Worm (Caenorhabditis elegans) whole organism, midembryonic: ENCODE results near the gene T22G5.1.

Source experiments
- T22C8.4 ChIP-seq: fragments of 200-800 bp; sonication (Bioruptor generic); IDR thresholded peaks from 2 replicates; pipeline ENCODE4 v1.3.6; 2022; ENCODE audit warnings: missing genetic modification characterization, missing compliant biosample characterization
- cog-1 ChIP-seq: sonication (generic microtip); optimal IDR thresholded peaks from 2 replicates; lab custom pipeline; 2016; ENCODE audit warnings: missing genetic modification characterization, missing compliant biosample characterization
- flt-1 ChIP-seq: fragments of 200-800 bp; sonication (Bioruptor generic); IDR thresholded peaks from 2 replicates; pipeline ENCODE4 v1.3.6; 2022; ENCODE audit warnings: missing genetic modification characterization, missing compliant biosample characterization
- klf-2 ChIP-seq: fragments of 200-800 bp; sonication (Bioruptor generic); conservative IDR thresholded peaks from 2 replicates; pipeline ENCODE4 v1.3.6; 2022; ENCODE audit warnings: missing genetic modification reagents, missing genetic modification characterization, missing compliant biosample characterization
- med-1 ChIP-seq: sonication (generic microtip); optimal IDR thresholded peaks from 2 replicates; lab custom pipeline; 2017; ENCODE audit warnings: missing genetic modification characterization, mild to moderate bottlenecking, missing compliant biosample characterization, antibody characterized with exemption, missing genetic modification reagents; ENCODE audit not compliant: insufficient read depth
- ref-1 ChIP-seq: fragments of 200-800 bp; sonication (Bioruptor generic); conservative IDR thresholded peaks from 2 replicates; pipeline ENCODE4 v1.3.6; 2022; ENCODE audit warnings: missing genetic modification reagents, missing genetic modification characterization, missing compliant biosample characterization
- tab-1 ChIP-seq: fragments of 200-800 bp; sonication (Bioruptor generic); IDR thresholded peaks from 2 replicates; pipeline ENCODE4 v1.3.6; 2022; ENCODE audit warnings: missing genetic modification characterization, missing compliant biosample characterization
- ztf-23 ChIP-seq: fragments of 200-800 bp; sonication (Bioruptor generic); IDR thresholded peaks from 2 replicates; pipeline ENCODE4 v1.3.6; 2022; ENCODE audit warnings: missing genetic modification reagents, missing genetic modification characterization, missing compliant biosample characterization
- ztf-29 ChIP-seq: fragments of 200-800 bp; sonication (Bioruptor generic); IDR thresholded peaks from 2 replicates; pipeline ENCODE4 v1.3.6; 2022; ENCODE audit warnings: missing genetic modification reagents, missing genetic modification characterization, missing compliant biosample characterization

Gene T22G5.1

DNA sequence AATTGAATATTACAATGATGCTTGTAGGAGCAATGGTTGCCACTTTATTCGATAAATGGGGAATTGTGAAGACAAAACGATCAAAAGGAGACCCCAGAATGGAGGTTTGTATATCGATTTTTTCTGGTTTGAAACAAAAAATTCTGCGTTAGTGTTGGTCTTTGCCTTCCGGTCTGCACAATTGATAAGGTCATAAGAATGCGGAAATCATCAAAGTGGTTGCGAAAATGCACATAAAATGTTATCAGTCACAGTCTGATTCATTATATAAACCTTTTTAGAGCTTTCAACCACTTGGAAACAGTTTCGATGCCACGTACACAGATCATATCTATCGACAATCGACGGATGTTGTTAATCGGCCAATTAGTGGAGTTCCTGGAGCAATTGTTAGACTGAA lies 17.0 kb downstream of the T22G5.1 start:
- TF ChIP-seq ztf-29 (no peak), flt-1 (GFP tag; lab: Robert Waterston, UW) (no peak), cog-1 (tag; lab: Kevin White, UChicago) (no peak), tab-1 (no peak), med-1 (GFP tag; lab: Kevin White, UChicago) (no peak), T22C8.4 (GFP tag; lab: Robert Waterston, UW) (no peak), ztf-23 (no peak), klf-2 (GFP tag; lab: Robert Waterston, UW) (no peak), ref-1 (GFP tag; lab: Robert Waterston, UW) (no peak)

DNA sequence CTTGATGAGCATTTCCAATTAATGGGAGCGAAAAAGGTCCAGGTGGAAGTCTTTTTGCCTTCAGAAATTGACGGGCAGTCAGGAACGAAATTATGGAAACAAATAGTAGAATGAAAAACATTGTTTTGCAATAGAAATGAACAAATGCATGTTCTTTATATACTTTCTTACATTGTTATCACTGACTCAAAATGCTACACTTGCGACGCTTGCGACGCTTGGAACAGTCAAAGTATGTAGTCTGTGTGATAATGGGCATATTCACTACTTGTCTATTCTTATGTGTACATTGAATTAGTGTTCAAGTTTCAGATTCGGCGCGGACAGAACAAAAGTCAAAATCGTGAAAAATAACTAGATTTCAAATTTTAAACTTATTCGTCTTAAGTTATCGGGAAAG lies 21.7 kb downstream of the T22G5.1 start, which contains the start of gene cyp-35C1:
TSS of gene cyp-35C1 (minus strand) at position 132 of the 400 bp plus-strand sequence.
- no peak for TF ChIP-seq T22C8.4 (GFP tag; lab: Robert Waterston, UW)
- TF ChIP-seq med-1 (GFP tag; lab: Kevin White, UChicago), result no peak
- TF ChIP-seq ref-1 (GFP tag; lab: Robert Waterston, UW), result no peak

DNA sequence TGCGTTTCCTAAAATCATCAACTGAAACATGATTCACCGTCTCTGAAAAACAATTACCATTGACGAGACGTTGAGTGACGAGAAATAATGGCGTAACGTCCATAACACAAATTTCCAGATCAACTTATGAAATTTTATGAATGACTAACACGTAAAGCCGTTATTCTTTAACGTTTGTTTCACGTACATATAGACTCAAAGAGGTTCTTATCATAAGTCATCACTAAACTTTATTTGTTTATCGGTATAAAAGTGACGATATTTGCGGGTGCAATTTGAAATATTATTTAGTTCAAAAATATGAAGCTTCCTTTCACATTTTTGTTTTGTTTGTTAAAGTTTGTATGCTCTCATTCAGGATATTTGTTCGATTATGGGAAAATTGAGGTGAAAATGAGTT lies 22.6 kb downstream of the T22G5.1 start, which contains the start of gene oac-3:
TSS of gene oac-3 (plus strand) at position 301 of the 400 bp plus-strand sequence.
- TF ChIP-seq tab-1 (no peak), med-1 (GFP tag; lab: Kevin White, UChicago) (no peak), T22C8.4 (GFP tag; lab: Robert Waterston, UW) (no peak), ref-1 (GFP tag; lab: Robert Waterston, UW) (no peak), flt-1 (GFP tag; lab: Robert Waterston, UW) (no peak), ztf-23 (no peak), ztf-29 (no peak), cog-1 (tag; lab: Kevin White, UChicago) (no peak)

DNA sequence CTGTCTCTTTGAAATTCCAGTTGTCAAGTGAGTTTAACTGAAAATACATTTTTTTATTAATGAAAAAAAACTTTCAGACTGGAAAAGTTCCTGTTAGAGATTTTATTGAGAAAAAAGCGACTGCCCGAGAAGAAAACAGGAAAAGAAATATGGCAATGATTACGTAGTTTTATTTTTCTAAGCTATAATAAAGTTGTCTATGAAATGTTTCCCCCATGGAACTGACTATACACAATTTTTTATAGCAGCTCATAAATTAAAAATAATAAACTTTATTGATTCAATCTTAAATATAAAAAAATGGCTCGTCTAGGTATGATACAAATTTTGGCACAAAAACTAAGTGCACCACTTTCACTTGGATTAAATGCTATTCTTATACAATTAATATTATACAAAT lies 25.9 kb downstream of the T22G5.1 start, which contains the start of gene C06B3.1:
TSS of gene C06B3.1 (plus strand) at position 301 of the 400 bp plus-strand sequence.
- TF ChIP-seq ref-1 (GFP tag; lab: Robert Waterston, UW), result no peak
- TF ChIP-seq flt-1 (GFP tag; lab: Robert Waterston, UW), result no peak
- TF ChIP-seq tab-1, result no peak
- no peak for TF ChIP-seq ztf-23
- no peak for TF ChIP-seq ztf-29
- TF ChIP-seq klf-2 (GFP tag; lab: Robert Waterston, UW), result no peak
- no peak for TF ChIP-seq med-1 (GFP tag; lab: Kevin White, UChicago)
- TF ChIP-seq cog-1 (tag; lab: Kevin White, UChicago), result no peak
- no peak for TF ChIP-seq T22C8.4 (GFP tag; lab: Robert Waterston, UW)

DNA sequence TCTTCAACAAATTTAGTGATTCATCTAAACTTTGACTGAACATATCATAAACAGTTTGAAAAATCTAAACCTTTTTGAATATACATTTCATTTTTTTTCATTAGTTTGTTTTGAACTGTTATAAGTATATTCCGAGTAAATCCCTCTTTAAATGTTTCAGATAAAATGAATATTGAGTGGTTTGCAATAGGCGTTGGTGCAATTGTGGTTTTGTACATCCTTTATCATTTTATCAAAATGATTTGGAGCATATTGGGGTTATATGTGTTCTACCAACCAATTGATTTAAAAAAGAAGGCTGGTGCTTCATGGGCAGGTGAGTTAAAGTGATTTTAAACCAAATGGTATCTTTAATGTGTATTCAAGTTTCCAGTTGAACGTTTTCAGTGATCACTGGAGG lies 27.8 kb downstream of the T22G5.1 start, which contains the start of gene stdh-3:
TSS of gene stdh-3 (plus strand) at position 166 of the 400 bp plus-strand sequence.
- TF ChIP-seq T22C8.4 (GFP tag; lab: Robert Waterston, UW) (no peak), cog-1 (tag; lab: Kevin White, UChicago) (no peak), klf-2 (GFP tag; lab: Robert Waterston, UW) (no peak), med-1 (GFP tag; lab: Kevin White, UChicago) (no peak), ztf-29 (no peak), ref-1 (GFP tag; lab: Robert Waterston, UW) (no peak), tab-1 (no peak), flt-1 (GFP tag; lab: Robert Waterston, UW) (no peak), ztf-23 (no peak)

DNA sequence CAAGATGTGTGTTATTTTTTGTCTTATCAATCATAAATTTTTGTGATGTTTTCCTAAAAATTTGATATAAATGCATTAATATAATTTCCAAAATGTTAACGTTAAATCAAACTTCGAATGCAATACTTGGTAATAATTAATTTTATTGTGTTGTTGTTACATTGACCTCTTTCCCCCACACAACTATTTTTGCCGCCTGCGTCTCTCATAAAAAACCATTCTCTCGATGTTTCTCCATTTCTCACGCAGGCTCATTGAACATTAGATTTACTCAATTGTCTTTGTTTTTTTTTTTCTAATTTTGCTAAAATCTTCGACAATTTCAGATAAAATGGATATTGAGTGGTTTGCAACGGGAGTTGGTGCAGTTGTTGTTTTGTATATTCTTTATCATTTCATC lies 29.5 kb downstream of the T22G5.1 start, which contains the start of gene stdh-1:
TSS of gene stdh-1 (plus strand) at position 327 of the 400 bp plus-strand sequence.
- TF ChIP-seq cog-1 (tag; lab: Kevin White, UChicago), result peak; percentile 20
- no peak for TF ChIP-seq ref-1 (GFP tag; lab: Robert Waterston, UW)

DNA sequence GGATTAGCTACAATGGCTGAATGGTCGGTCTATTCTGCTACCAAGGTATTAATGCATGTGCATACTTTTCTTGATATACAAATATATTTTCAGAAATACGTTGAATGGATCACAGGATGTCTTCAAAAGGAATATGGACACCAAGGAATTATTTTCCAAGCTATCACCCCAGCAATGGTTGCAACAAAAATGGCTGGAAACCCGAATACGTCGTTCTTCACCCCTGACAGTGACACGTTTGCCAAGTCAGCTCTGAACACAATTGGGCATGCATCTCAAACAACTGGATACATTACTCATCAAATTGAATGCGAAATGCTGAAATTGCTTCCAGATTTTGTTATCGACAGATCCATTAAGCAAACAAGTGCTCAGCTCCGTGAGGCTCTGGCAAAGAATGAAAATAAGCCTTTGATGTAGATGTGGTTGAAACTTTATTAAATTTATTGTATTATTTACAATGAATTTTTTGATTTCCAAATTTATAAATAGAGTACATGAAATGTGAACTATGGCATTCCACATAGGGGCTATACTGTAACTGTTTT lies 31.0 kb downstream of the T22G5.1 start:
- TF ChIP-seq ref-1 (GFP tag; lab: Robert Waterston, UW) (no peak), ztf-23 (no peak), flt-1 (GFP tag; lab: Robert Waterston, UW) (no peak), T22C8.4 (GFP tag; lab: Robert Waterston, UW) (no peak), tab-1 (no peak), cog-1 (tag; lab: Kevin White, UChicago) (no peak), ztf-29 (no peak), klf-2 (GFP tag; lab: Robert Waterston, UW) (no peak), med-1 (GFP tag; lab: Kevin White, UChicago) (no peak)

DNA sequence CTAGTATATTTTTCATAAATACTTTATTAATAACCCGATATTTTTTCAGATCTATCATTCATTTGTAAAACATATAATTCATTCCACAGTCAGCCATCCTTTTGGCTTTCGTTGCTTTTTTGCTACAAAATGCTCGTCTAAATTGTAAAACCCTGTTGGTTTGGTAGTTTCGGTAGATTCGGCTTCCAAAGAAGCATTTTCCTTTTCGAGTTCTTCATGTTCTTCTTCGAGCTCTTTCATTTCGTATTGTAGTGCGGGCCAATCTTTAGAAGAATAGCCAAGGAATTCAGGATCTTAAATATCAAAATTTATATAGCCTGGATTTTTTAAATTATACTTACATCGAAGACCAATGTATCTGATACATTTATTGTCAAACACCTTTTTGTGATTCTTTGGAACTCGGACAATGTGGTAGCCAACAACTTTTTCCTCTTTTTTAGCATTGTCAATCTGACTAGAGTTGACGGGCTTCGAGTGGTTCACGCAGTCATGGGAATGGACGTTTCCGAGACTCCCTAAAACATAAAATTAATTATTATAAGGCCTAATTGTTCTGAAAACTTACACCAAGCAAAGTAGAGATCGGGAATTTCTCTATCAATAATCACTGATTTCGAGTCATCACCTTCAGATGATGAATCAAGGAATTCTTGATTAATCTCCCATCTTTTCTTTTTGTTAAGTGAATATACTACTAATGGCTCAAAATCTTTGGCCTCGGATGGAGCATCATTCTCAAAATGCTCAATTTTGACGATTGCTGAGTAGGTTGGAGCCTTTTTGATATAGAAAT lies 31.7 kb downstream of the T22G5.1 start:
- TF ChIP-seq T22C8.4 (GFP tag; lab: Robert Waterston, UW) (no peak), flt-1 (GFP tag; lab: Robert Waterston, UW) (no peak), klf-2 (GFP tag; lab: Robert Waterston, UW) (no peak), ztf-29 (no peak), med-1 (GFP tag; lab: Kevin White, UChicago) (no peak), ref-1 (GFP tag; lab: Robert Waterston, UW) (no peak), ztf-23 (no peak), tab-1 (no peak), cog-1 (tag; lab: Kevin White, UChicago) (no peak)

DNA sequence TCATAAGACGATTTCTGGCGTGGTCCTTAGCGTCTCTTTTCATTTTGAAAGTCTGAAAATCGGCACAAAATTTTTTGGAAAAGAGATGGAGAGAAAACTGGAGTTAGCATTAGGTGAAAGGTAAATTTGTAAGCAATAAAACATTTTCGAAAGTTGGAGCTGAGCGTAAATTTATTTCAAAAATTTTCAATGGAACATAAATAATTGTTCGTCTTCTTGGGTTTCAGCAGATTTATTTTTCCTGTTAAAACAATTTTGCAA lies 32.2 kb downstream of the T22G5.1 start, which contains the start of gene C06B3.6:
TSS of gene C06B3.6 (minus strand) at position 52 of the 261 bp plus-strand sequence.
- no peak for TF ChIP-seq ztf-23
- no peak for TF ChIP-seq ref-1 (GFP tag; lab: Robert Waterston, UW)
- TF ChIP-seq tab-1, result no peak
- TF ChIP-seq med-1 (GFP tag; lab: Kevin White, UChicago), result no peak
- no peak for TF ChIP-seq cog-1 (tag; lab: Kevin White, UChicago)
- no peak for TF ChIP-seq flt-1 (GFP tag; lab: Robert Waterston, UW)
- no peak for TF ChIP-seq T22C8.4 (GFP tag; lab: Robert Waterston, UW)
- no peak for TF ChIP-seq ztf-29
- no peak for TF ChIP-seq klf-2 (GFP tag; lab: Robert Waterston, UW)
